Fruit fly (Drosophila melanogaster) whole organism, embryonic: ENCODE data around the gene CG5023.
A peak's percentile ranks its signal among the peaks of the same experiment; 100 is the strongest.

ENCODE experiments used
- Bgb ChIP-seq: fragments of 200-800 bp; sonication (Bioruptor generic); IDR thresholded peaks from 2 replicates; pipeline ENCODE4 v1.3.6; 2022; ENCODE audit warnings: missing biosample characterization, missing genetic modification characterization; ENCODE audit not compliant: partially characterized antibody
- CG10543 ChIP-seq: fragments of 200-800 bp; sonication (Bioruptor generic); optimal IDR thresholded peaks from 3 replicates; lab custom pipeline; 2017; ENCODE audit warnings: missing biosample characterization, mild to moderate bottlenecking, missing genetic modification characterization, moderate library complexity
- CG10565 ChIP-seq: fragments of 200-800 bp; sonication (Bioruptor generic); optimal IDR thresholded peaks from 3 replicates; lab custom pipeline; 2016; ENCODE audit warnings: missing biosample characterization, mild to moderate bottlenecking, missing genetic modification characterization
- CG10979 ChIP-seq: fragments of 200-800 bp; sonication (Bioruptor generic); optimal IDR thresholded peaks from 2 replicates; lab custom pipeline; 2018; ENCODE audit warnings: missing biosample characterization, mild to moderate bottlenecking, missing genetic modification characterization, moderate library complexity
- CG11093 ChIP-seq: fragments of 200-800 bp; sonication (Bioruptor generic); IDR thresholded peaks from 3 replicates; pipeline ENCODE4 v1.3.6; 2022; ENCODE audit warnings: missing biosample characterization, missing genetic modification characterization
- CG13624 ChIP-seq: fragments of 200-800 bp; sonication (Bioruptor generic); optimal IDR thresholded peaks from 2 replicates; lab custom pipeline; 2016; ENCODE audit warnings: missing biosample characterization, missing genetic modification characterization
- CG14667 ChIP-seq: fragments of 200-800 bp; sonication (Bioruptor generic); IDR thresholded peaks from 2 replicates; pipeline ENCODE4 v1.3.6; 2022; ENCODE audit warnings: missing biosample characterization, missing genetic modification characterization
- CG1603 ChIP-seq: fragments of 200-800 bp; sonication (Bioruptor generic); optimal IDR thresholded peaks from 2 replicates; lab custom pipeline; 2019; ENCODE audit warnings: missing biosample characterization, mild to moderate bottlenecking, missing genetic modification characterization, moderate library complexity
- CG16779 ChIP-seq: fragments of 200-800 bp; sonication (Bioruptor generic); IDR thresholded peaks from 2 replicates; pipeline ENCODE4 v1.3.6; 2022; ENCODE audit warnings: missing biosample characterization, missing genetic modification characterization
- CG17802 ChIP-seq: fragments of 200-800 bp; sonication (Bioruptor generic); optimal IDR thresholded peaks from 2 replicates; lab custom pipeline; 2018; ENCODE audit warnings: missing biosample characterization, mild to moderate bottlenecking, missing genetic modification characterization, moderate library complexity
- CG3065 ChIP-seq: fragments of 200-800 bp; sonication (Bioruptor generic); optimal IDR thresholded peaks from 2 replicates; lab custom pipeline; 2016; ENCODE audit warnings: missing biosample characterization, missing genetic modification characterization
- CG34422 ChIP-seq: fragments of 200-800 bp; sonication (Bioruptor generic); IDR thresholded peaks from 3 replicates; pipeline ENCODE4 v1.3.6; 2022; ENCODE audit warnings: missing biosample characterization, missing genetic modification characterization
- CG4360 ChIP-seq: fragments of 200-800 bp; sonication (Bioruptor generic); IDR thresholded peaks from 2 replicates; pipeline ENCODE4 v1.3.6; 2022; ENCODE audit warnings: missing biosample characterization, missing genetic modification characterization
- CG4730 ChIP-seq: fragments of 200-800 bp; sonication (Bioruptor generic); IDR thresholded peaks from 2 replicates; pipeline ENCODE4 v1.3.6; 2022; ENCODE audit warnings: missing biosample characterization, missing genetic modification characterization
- CG4820 ChIP-seq: fragments of 200-800 bp; sonication (Bioruptor generic); optimal IDR thresholded peaks from 3 replicates; lab custom pipeline; 2016; ENCODE audit warnings: missing biosample characterization, missing genetic modification characterization
- CG5180 ChIP-seq: fragments of 200-800 bp; sonication (Bioruptor generic); optimal IDR thresholded peaks from 3 replicates; lab custom pipeline; 2017; ENCODE audit warnings: missing biosample characterization, missing genetic modification characterization, mild to moderate bottlenecking, moderate library complexity, missing genetic modification reagents
- CG7271 ChIP-seq: fragments of 200-800 bp; sonication (Bioruptor generic); optimal IDR thresholded peaks from 2 replicates; lab custom pipeline; 2018; ENCODE audit warnings: missing biosample characterization, mild to moderate bottlenecking, missing genetic modification characterization, moderate library complexity
- CG9437 ChIP-seq: fragments of 200-800 bp; sonication (Bioruptor generic); optimal IDR thresholded peaks from 2 replicates; lab custom pipeline; 2018; ENCODE audit warnings: missing biosample characterization, mild to moderate bottlenecking, missing genetic modification characterization
- Camta ChIP-seq: fragments of 200-800 bp; sonication (Bioruptor generic); optimal IDR thresholded peaks from 2 replicates; lab custom pipeline; 2016; ENCODE audit warnings: missing biosample characterization, missing genetic modification characterization
- H15 ChIP-seq: fragments of 200-800 bp; sonication (Bioruptor generic); IDR thresholded peaks from 3 replicates; pipeline ENCODE4 v1.3.6; 2022; ENCODE audit warnings: missing biosample characterization, missing genetic modification characterization
- HLH3B ChIP-seq: fragments of 200-800 bp; sonication (Bioruptor generic); IDR thresholded peaks from 2 replicates; pipeline ENCODE4 v1.3.6; 2022; ENCODE audit warnings: missing biosample characterization, missing genetic modification characterization
- Hr51 ChIP-seq, 2 experiments: fragments of 200-800 bp; sonication (Bioruptor generic); optimal IDR thresholded peaks; 2 replicates in 1 of 2; 3 replicates in 1 of 2; lab custom pipeline; 2016 to 2018; ENCODE audit warnings: missing biosample characterization in 2 of 2, missing genetic modification characterization in 2 of 2, mild to moderate bottlenecking in 1 of 2, moderate library complexity in 1 of 2
- Jarid2 ChIP-seq: fragments of 200-800 bp; sonication (Bioruptor generic); optimal IDR thresholded peaks from 3 replicates; lab custom pipeline; 2017; ENCODE audit warnings: mild to moderate bottlenecking, missing biosample characterization, missing genetic modification reagents, missing genetic modification characterization
- Optix ChIP-seq: fragments of 200-800 bp; sonication (Bioruptor generic); IDR thresholded peaks from 3 replicates; pipeline ENCODE4 v1.3.6; 2022; ENCODE audit warnings: missing biosample characterization, missing genetic modification characterization
- Stat92E ChIP-seq, 3 experiments: fragments of >200 bp in 2 of 3; fragments of 200-800 bp in 1 of 3; sonication (Bioruptor generic) in 1 of 3; optimal IDR thresholded peaks; 2 replicates each; lab custom pipeline; 2017 to 2019; ENCODE audit warnings: missing biosample characterization in 3 of 3, missing genetic modification characterization in 3 of 3, mild to moderate bottlenecking in 1 of 3, moderate library complexity in 1 of 3
- Trl ChIP-seq, 3 experiments: fragments of >200 bp in 2 of 3; fragments of 200-800 bp in 1 of 3; sonication (Bioruptor generic) in 1 of 3; optimal IDR thresholded peaks; 2 replicates in 1 of 3; 3 replicates in 2 of 3; lab custom pipeline; 2016 to 2017; ENCODE audit warnings: missing biosample characterization in 1 of 3, missing genetic modification characterization in 1 of 3
- aop ChIP-seq: fragments of 200-800 bp; sonication (Bioruptor generic); IDR thresholded peaks from 2 replicates; pipeline ENCODE4 v1.3.6; 2022; ENCODE audit warnings: missing biosample characterization, missing genetic modification characterization
- ash1 ChIP-seq: fragments of 200-800 bp; sonication (Bioruptor generic); optimal IDR thresholded peaks from 2 replicates; lab custom pipeline; 2018; ENCODE audit warnings: missing biosample characterization, mild to moderate bottlenecking, missing genetic modification characterization
- br ChIP-seq: fragments of >200 bp; optimal IDR thresholded peaks from 2 replicates; lab custom pipeline; 2017
- cad ChIP-seq: fragments of >200 bp; optimal IDR thresholded peaks from 2 replicates; lab custom pipeline; 2017; ENCODE audit warnings: missing biosample characterization, missing genetic modification characterization
- cato ChIP-seq: fragments of 200-800 bp; sonication (Bioruptor generic); optimal IDR thresholded peaks from 2 replicates; lab custom pipeline; 2016; ENCODE audit warnings: missing biosample characterization, missing genetic modification characterization, borderline replicate concordance
- cg ChIP-seq: fragments of 200-800 bp; sonication (Bioruptor generic); optimal IDR thresholded peaks from 3 replicates; lab custom pipeline; 2019; ENCODE audit warnings: missing biosample characterization, mild to moderate bottlenecking, missing genetic modification characterization, moderate library complexity
- chn ChIP-seq: fragments of 200-800 bp; sonication (Bioruptor generic); optimal IDR thresholded peaks from 2 replicates; lab custom pipeline; 2016; ENCODE audit warnings: missing biosample characterization, missing genetic modification characterization
- crp ChIP-seq, 2 experiments: fragments of 200-800 bp; sonication (Bioruptor generic); optimal IDR thresholded peaks; 2 replicates in 1 of 2; 3 replicates in 1 of 2; lab custom pipeline; 2017; ENCODE audit warnings: missing biosample characterization in 2 of 2, missing genetic modification characterization in 2 of 2, mild to moderate bottlenecking in 1 of 2, moderate library complexity in 1 of 2
- dati ChIP-seq: fragments of 200-800 bp; sonication (Bioruptor generic); IDR thresholded peaks from 2 replicates; pipeline ENCODE4 v1.3.6; 2022; ENCODE audit warnings: missing biosample characterization, missing genetic modification characterization
- fd3F ChIP-seq: fragments of 200-800 bp; sonication (Bioruptor generic); optimal IDR thresholded peaks from 2 replicates; lab custom pipeline; 2018; ENCODE audit warnings: missing biosample characterization, mild to moderate bottlenecking, missing genetic modification characterization, moderate library complexity
- fd64A ChIP-seq: fragments of 200-800 bp; sonication (Bioruptor generic); optimal IDR thresholded peaks from 3 replicates; lab custom pipeline; 2018; ENCODE audit warnings: missing biosample characterization, mild to moderate bottlenecking, missing genetic modification characterization
- ftz-f1 ChIP-seq: fragments of 200-800 bp; sonication (Bioruptor generic); optimal IDR thresholded peaks from 2 replicates; lab custom pipeline; 2016; ENCODE audit warnings: missing biosample characterization, missing genetic modification characterization
- gcm ChIP-seq: fragments of 200-800 bp; sonication (Bioruptor generic); optimal IDR thresholded peaks from 2 replicates; lab custom pipeline; 2019; ENCODE audit warnings: missing biosample characterization, mild to moderate bottlenecking, missing genetic modification characterization, moderate library complexity
- gro ChIP-seq: fragments of 200-800 bp; sonication (Bioruptor generic); optimal IDR thresholded peaks from 2 replicates; lab custom pipeline; 2016; ENCODE audit warnings: missing biosample characterization, missing genetic modification characterization
- hkb ChIP-seq, 2 experiments: fragments of 200-800 bp in 1 of 2; fragments of >200 bp in 1 of 2; sonication (Bioruptor generic) in 1 of 2; IDR thresholded peaks in 1 of 2; optimal IDR thresholded peaks in 1 of 2; 2 replicates each; pipeline versions ENCODE4 v1.3.6 to Lab custom; 2017 to 2022; ENCODE audit warnings: missing biosample characterization in 1 of 2, missing genetic modification characterization in 1 of 2
- oc ChIP-seq: fragments of 200-800 bp; sonication (Bioruptor generic); optimal IDR thresholded peaks from 2 replicates; lab custom pipeline; 2018; ENCODE audit warnings: missing biosample characterization, mild to moderate bottlenecking, missing genetic modification characterization, moderate library complexity
- odd ChIP-seq: fragments of 200-800 bp; sonication (Bioruptor generic); optimal IDR thresholded peaks from 2 replicates; lab custom pipeline; 2017; ENCODE audit warnings: missing biosample characterization, mild to moderate bottlenecking, missing genetic modification characterization
- sqz ChIP-seq: fragments of 200-800 bp; sonication (Bioruptor generic); optimal IDR thresholded peaks from 3 replicates; lab custom pipeline; 2018; ENCODE audit warnings: missing biosample characterization, mild to moderate bottlenecking, missing genetic modification characterization
- unpg ChIP-seq: fragments of 200-800 bp; sonication (Bioruptor generic); optimal IDR thresholded peaks from 3 replicates; lab custom pipeline; 2018; ENCODE audit warnings: missing biosample characterization, mild to moderate bottlenecking, missing genetic modification characterization, moderate library complexity
- z ChIP-seq: fragments of 200-800 bp; sonication (Bioruptor generic); IDR thresholded peaks from 3 replicates; pipeline ENCODE4 v1.3.6; 2022; ENCODE audit warnings: missing biosample characterization, missing genetic modification characterization
- zen ChIP-seq: fragments of 200-800 bp; sonication (Bioruptor generic); optimal IDR thresholded peaks from 3 replicates; lab custom pipeline; 2018; ENCODE audit warnings: missing biosample characterization, mild to moderate bottlenecking, missing genetic modification characterization, moderate library complexity
- zfh1 ChIP-seq: fragments of 200-800 bp; sonication (Bioruptor generic); IDR thresholded peaks from 3 replicates; pipeline ENCODE4 v1.3.6; 2022; ENCODE audit warnings: missing biosample characterization, missing genetic modification characterization

CG5023 gene

dm6 chr3R:20185057-20185456, 15.8 kb downstream of the CG5023 start (continued):
- no peak for TF ChIP-seq CG7271
- no peak for TF ChIP-seq CG5180
- no peak for TF ChIP-seq odd (GFP tag; lab: Kevin White, UChicago)
- TF ChIP-seq hkb (optimal IDR thresholded peaks at IDR 0.05; lab: Kevin White, UChicago): no peak
- TF ChIP-seq hkb (GFP tag; IDR thresholded peaks at IDR 0.05; lab: Robert Waterston, UW): no peak
- TF ChIP-seq Stat92E (GFP tag; optimal IDR thresholded peaks at IDR 0.05; lab: Kevin White, UChicago): no peak
- no peak for TF ChIP-seq Hr51 (GFP tag; optimal IDR thresholded peaks at IDR 0.05; lab: Kevin White, UChicago)
- peak; percentile 45; the same call in 1 of the 3 replicates for TF ChIP-seq zfh1 (GFP tag; lab: Robert Waterston, UW)
- no peak for TF ChIP-seq CG1603 (tag; lab: Kevin White, UChicago)
- no peak for TF ChIP-seq CG11093 (GFP tag; lab: Robert Waterston, UW)
- TF ChIP-seq aop (GFP tag; lab: Robert Waterston, UW): no peak
- TF ChIP-seq unpg (GFP tag; lab: Kevin White, UChicago): no peak
- TF ChIP-seq CG10979 (tag; lab: Kevin White, UChicago): no peak
- TF ChIP-seq CG9437 (GFP tag; lab: Kevin White, UChicago): no peak
- TF ChIP-seq oc (tag; lab: Kevin White, UChicago): no peak
- TF ChIP-seq HLH3B: no peak
- no peak for TF ChIP-seq CG4820 (GFP tag; lab: Kevin White, UChicago)
- TF ChIP-seq, all 482 proteins: peak for 30

dm6 chr3R:20204478-20205030, 35.3 kb downstream of the CG5023 start, which contains the start of gene Nlg4:
Gene Nlg4 (plus strand): TSS chr3R:20204809.
- TF ChIP-seq H15: no peak
- no peak for TF ChIP-seq fd64A (GFP tag; lab: Kevin White, UChicago)
- TF ChIP-seq Jarid2 (GFP tag; lab: Kevin White, UChicago): peak; percentile 68
- TF ChIP-seq CG17802 (tag; lab: Kevin White, UChicago): no peak
- no peak for TF ChIP-seq Camta (GFP tag; lab: Kevin White, UChicago)
- TF ChIP-seq crp (GFP tag; optimal IDR thresholded peaks at IDR 0.05; lab: Kevin White, UChicago): peak in 1 of 2 experiments; percentile 24
- TF ChIP-seq Trl (optimal IDR thresholded peaks at IDR 0.05; lab: Kevin White, UChicago): peak; percentile 51 to 89
- TF ChIP-seq Trl (GFP tag; optimal IDR thresholded peaks at IDR 0.05; lab: Kevin White, UChicago): no peak
- no peak for TF ChIP-seq sqz (GFP tag; lab: Kevin White, UChicago)
- TF ChIP-seq CG4730 (GFP tag; lab: Robert Waterston, UW): no peak
- no peak for TF ChIP-seq chn (GFP tag; lab: Kevin White, UChicago)
- no peak for TF ChIP-seq ash1 (GFP tag; lab: Kevin White, UChicago)
- peak; percentile 26 for TF ChIP-seq cg (GFP tag; lab: Kevin White, UChicago)
- TF ChIP-seq Bgb (GFP tag; lab: Robert Waterston, UW): peak; percentile 35; the same call in 1 of the 2 replicates
- no peak for TF ChIP-seq CG3065
- peak; percentile 85 for TF ChIP-seq CG16779 (GFP tag; lab: Robert Waterston, UW)
- no peak for TF ChIP-seq ftz-f1 (GFP tag; lab: Kevin White, UChicago)
- TF ChIP-seq dati (GFP tag; lab: Robert Waterston, UW): no peak
- no peak for TF ChIP-seq cato (GFP tag; lab: Kevin White, UChicago)
- no peak for TF ChIP-seq CG13624 (GFP tag; lab: Kevin White, UChicago)
- TF ChIP-seq CG4360 (GFP tag; lab: Robert Waterston, UW): no peak
- TF ChIP-seq CG10543 (GFP tag; lab: Kevin White, UChicago): no peak
- no peak for TF ChIP-seq CG14667
- TF ChIP-seq fd3F: no peak
- TF ChIP-seq CG10565 (GFP tag; lab: Kevin White, UChicago): no peak
- no peak for TF ChIP-seq z
- TF ChIP-seq br (lab: Kevin White, UChicago): no peak
- TF ChIP-seq gro (GFP tag; lab: Kevin White, UChicago): no peak
- TF ChIP-seq zen (tag; lab: Kevin White, UChicago): no peak
- no peak for TF ChIP-seq Optix (GFP tag; lab: Robert Waterston, UW)
- no peak for TF ChIP-seq cad
- TF ChIP-seq gcm (GFP tag; lab: Kevin White, UChicago): no peak
- TF ChIP-seq CG34422 (GFP tag; lab: Robert Waterston, UW): 0 out of 3 replicates have a peak, but pooled peaks have one; percentile 45
